Worm (Caenorhabditis elegans): ENCODE data around the gene idpp-12.

DNA sequence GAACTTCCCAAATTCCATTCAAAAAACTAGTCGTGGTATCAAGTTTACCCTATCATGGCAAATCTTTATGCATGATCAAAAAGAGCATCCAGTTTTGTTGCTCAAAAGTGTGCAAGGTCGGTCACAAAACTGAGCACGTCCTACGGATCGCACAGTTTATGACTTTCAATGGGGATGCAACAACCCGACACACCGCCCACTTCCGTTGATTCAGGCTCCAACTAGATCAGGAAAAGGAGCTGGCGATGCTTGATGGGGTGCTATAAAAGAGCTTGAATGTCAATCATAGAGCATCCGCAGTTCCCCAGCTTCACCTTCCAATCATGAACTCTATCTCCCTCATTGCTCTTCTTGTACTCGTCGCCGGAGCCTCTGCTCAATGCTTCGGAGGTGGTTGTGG lies 1.8 kb downstream of the idpp-12 start, which contains the start of gene W08E12.2:
- TF ChIP-seq fos-1 (tag; optimal IDR thresholded peaks at IDR 0.05) (no peak), nhr-6 (tag; optimal IDR thresholded peaks at IDR 0.05) (no peak), Y48G9A.11 (GFP tag; IDR thresholded peaks at IDR 0.05) (no peak), nhr-237 (tag; optimal IDR thresholded peaks at IDR 0.05) (no peak), Y105C5A.15 (GFP tag; IDR thresholded peaks at IDR 0.05) (no peak), attf-4 (tag; optimal IDR thresholded peaks at IDR 0.05) (no peak), unc-62 (GFP tag; optimal IDR thresholded peaks at IDR 0.05 in 1 of 2) (peak in 1 of 2 experiments; percentile 27), unc-62 (tag; optimal IDR thresholded peaks at IDR 0.05) (no peak), dve-1 (tag; optimal IDR thresholded peaks at IDR 0.05; ENCODE audit: insufficient read depth) (no peak), nhr-111 (GFP tag; optimal IDR thresholded peaks at IDR 0.05) (no peak), mep-1 (tag; optimal IDR thresholded peaks at IDR 0.05) (no peak), ceh-44 (GFP tag; IDR thresholded peaks at IDR 0.05) (no peak), F26F4.8 (GFP tag; conservative IDR thresholded peaks at IDR 0.05) (no peak), nhr-11 (tag; optimal IDR thresholded peaks at IDR 0.05) (no peak)
